Worm (Caenorhabditis elegans) whole organism, early embryonic: ENCODE measurements around the gene C54D10.5.

ENCODE experiments used
- ama-1 ChIP-seq: fragments of 150-350 bp; optimal IDR thresholded peaks from 2 replicates; lab custom pipeline; 2014
- flt-1 ChIP-seq: fragments of 200-800 bp; sonication (Bioruptor generic); IDR thresholded peaks from 2 replicates; pipeline ENCODE4 v1.3.6; 2022; ENCODE audit warnings: missing genetic modification characterization, missing compliant biosample characterization
- hnd-1 ChIP-seq: sonication (generic microtip); optimal IDR thresholded peaks from 2 replicates; lab custom pipeline; 2016; ENCODE audit warnings: missing genetic modification characterization, missing compliant biosample characterization
- scrt-1 ChIP-seq: fragments of 200-800 bp; sonication (Bioruptor generic); IDR thresholded peaks from 2 replicates; pipeline ENCODE4 v1.3.6; 2022; ENCODE audit warnings: missing genetic modification characterization, missing compliant biosample characterization
- sea-1 ChIP-seq: fragments of 200-800 bp; sonication (Bioruptor generic); conservative IDR thresholded peaks from 2 replicates; pipeline ENCODE4 v1.3.6; 2022; ENCODE audit warnings: missing genetic modification characterization, missing compliant biosample characterization

ce11 chrV:12421360-12421759 is 7.8 kb upstream of the C54D10.5 start:
- TF ChIP-seq sea-1 (GFP tag; lab: Robert Waterston, UW) (no peak), ama-1 (no peak), hnd-1 (tag; lab: Kevin White, UChicago) (no peak), scrt-1 (no peak), flt-1 (GFP tag; lab: Robert Waterston, UW) (no peak)
